Worm (Caenorhabditis elegans): ENCODE data around the gene H10E21.5.

ce11 chrIII:63584-64316 is 40.0 kb upstream of the H10E21.5 start:
- TF ChIP-seq ama-1 (optimal IDR thresholded peaks at IDR 0.05): no peak
- no peak for TF ChIP-seq hmbx-1 (tag; optimal IDR thresholded peaks at IDR 0.05)
- TF ChIP-seq flt-1 (GFP tag; IDR thresholded peaks at IDR 0.05): no peak
- TF ChIP-seq tbx-11 (GFP tag; IDR thresholded peaks at IDR 0.05): no peak
- no peak for TF ChIP-seq scrt-1 (GFP tag; IDR thresholded peaks at IDR 0.05)
- no peak for TF ChIP-seq aly-1 (tag; optimal IDR thresholded peaks at IDR 0.05)
- TF ChIP-seq hmg-4 (GFP tag; optimal IDR thresholded peaks at IDR 0.05): no peak
- TF ChIP-seq tra-4 (tag; optimal IDR thresholded peaks at IDR 0.05): no peak
- TF ChIP-seq F13C5.2 (tag; optimal IDR thresholded peaks at IDR 0.05): no peak
- TF ChIP-seq ceh-36 (tag; optimal IDR thresholded peaks at IDR 0.05): no peak

All from whole organism, early embryonic.